Worm (Caenorhabditis elegans) whole organism, mixed stage, embryonic: ENCODE data around the gene ilys-5.
A peak's percentile ranks its signal among the peaks of the same experiment; 100 is the strongest.

Experiments used
- M03D4.4 ChIP-seq: sonication (generic microtip); optimal IDR thresholded peaks from 2 replicates; lab custom pipeline; 2017; ENCODE audit warnings: mild to moderate bottlenecking, missing genetic modification characterization, missing compliant biosample characterization
- blmp-1 ChIP-seq: fragments of 150-350 bp; optimal IDR thresholded peaks from 2 replicates; lab custom pipeline; 2014; ENCODE audit warnings: missing biosample characterization, missing genetic modification characterization
- ceh-39 ChIP-seq: fragments of 150-350 bp; optimal IDR thresholded peaks from 2 replicates; lab custom pipeline; 2014; ENCODE audit warnings: missing biosample characterization, missing genetic modification characterization
- ceh-43 ChIP-seq: fragments of 200-800 bp; sonication (Bioruptor generic); optimal IDR thresholded peaks from 2 replicates; lab custom pipeline; 2018; ENCODE audit warnings: mild to moderate bottlenecking, missing genetic modification characterization, moderate library complexity, missing compliant biosample characterization
- ceh-83 ChIP-seq: fragments of 200-800 bp; sonication (Bioruptor generic); optimal IDR thresholded peaks from 2 replicates; lab custom pipeline; 2018; ENCODE audit warnings: mild to moderate bottlenecking, missing genetic modification characterization, missing compliant biosample characterization
- ces-1 ChIP-seq: fragments of 150-350 bp; optimal IDR thresholded peaks from 2 replicates; lab custom pipeline; 2014; ENCODE audit warnings: missing biosample characterization, missing genetic modification reagents, missing genetic modification characterization
- cnd-1 ChIP-seq: fragments of 200-800 bp; sonication (Bioruptor generic); optimal IDR thresholded peaks from 2 replicates; lab custom pipeline; 2018; ENCODE audit warnings: mild to moderate bottlenecking, missing genetic modification characterization, missing compliant biosample characterization
- drap-1 ChIP-seq: fragments of 200-800 bp; sonication (Bioruptor generic); optimal IDR thresholded peaks from 3 replicates; lab custom pipeline; 2018; ENCODE audit warnings: mild to moderate bottlenecking, missing genetic modification characterization, missing compliant biosample characterization
- elt-1 ChIP-seq: sonication (generic microtip); optimal IDR thresholded peaks from 2 replicates; lab custom pipeline; 2017; ENCODE audit warnings: missing genetic modification characterization, mild to moderate bottlenecking, missing compliant biosample characterization, antibody characterized with exemption, moderate library complexity, borderline replicate concordance; ENCODE audit not compliant: insufficient read depth
- elt-3 ChIP-seq: fragments of 150-350 bp; optimal IDR thresholded peaks from 2 replicates; lab custom pipeline; 2014; ENCODE audit warnings: missing biosample characterization, missing genetic modification characterization
- flh-1 ChIP-seq: fragments of 200-800 bp; sonication (Bioruptor generic); optimal IDR thresholded peaks from 2 replicates; lab custom pipeline; 2018; ENCODE audit warnings: mild to moderate bottlenecking, missing genetic modification characterization, moderate library complexity, missing compliant biosample characterization
- ham-2 ChIP-seq: fragments of 200-800 bp; sonication (Bioruptor generic); optimal IDR thresholded peaks from 2 replicates; lab custom pipeline; 2018; ENCODE audit warnings: mild to moderate bottlenecking, missing genetic modification characterization, missing compliant biosample characterization
- hlh-1 ChIP-seq: fragments of 150-350 bp; optimal IDR thresholded peaks from 2 replicates; lab custom pipeline; 2014; ENCODE audit warnings: missing biosample characterization, missing genetic modification reagents, missing genetic modification characterization
- lin-32 ChIP-seq: fragments of 200-800 bp; sonication (Bioruptor generic); optimal IDR thresholded peaks from 2 replicates; lab custom pipeline; 2018; ENCODE audit warnings: mild to moderate bottlenecking, missing genetic modification characterization, missing compliant biosample characterization
- lsy-2 ChIP-seq: fragments of 150-350 bp; optimal IDR thresholded peaks from 2 replicates; lab custom pipeline; 2014; ENCODE audit warnings: missing biosample characterization, missing genetic modification characterization
- mab-5 ChIP-seq: fragments of 150-350 bp; optimal IDR thresholded peaks from 2 replicates; lab custom pipeline; 2014; ENCODE audit warnings: missing biosample characterization, missing genetic modification characterization
- mep-1 ChIP-seq: fragments of 150-350 bp; optimal IDR thresholded peaks from 2 replicates; lab custom pipeline; 2017; ENCODE audit warnings: missing biosample characterization, missing genetic modification reagents, missing genetic modification characterization, inconsistent platforms
- mls-2 ChIP-seq: sonication (generic microtip); optimal IDR thresholded peaks from 2 replicates; lab custom pipeline; 2016; ENCODE audit warnings: mild to moderate bottlenecking, missing genetic modification characterization, moderate library complexity, missing compliant biosample characterization
- nhr-12 ChIP-seq: fragments of 150-350 bp; optimal IDR thresholded peaks from 2 replicates; lab custom pipeline; 2014; ENCODE audit warnings: missing biosample characterization, missing genetic modification characterization
- nhr-2 ChIP-seq: fragments of 150-350 bp; optimal IDR thresholded peaks from 2 replicates; lab custom pipeline; 2014; ENCODE audit warnings: missing biosample characterization, missing genetic modification characterization
- nhr-237 ChIP-seq: fragments of 150-350 bp; optimal IDR thresholded peaks from 2 replicates; lab custom pipeline; 2014; ENCODE audit warnings: missing biosample characterization, missing genetic modification characterization
- nhr-76 ChIP-seq: sonication (generic microtip); optimal IDR thresholded peaks from 2 replicates; lab custom pipeline; 2017; ENCODE audit warnings: missing biosample characterization, missing genetic modification characterization
- snpc-4 ChIP-seq: fragments of 150-350 bp; optimal IDR thresholded peaks from 2 replicates; lab custom pipeline; 2014; ENCODE audit warnings: missing biosample characterization, missing genetic modification characterization
- sptf-1 ChIP-seq: sonication (generic microtip); optimal IDR thresholded peaks from 2 replicates; lab custom pipeline; 2017; ENCODE audit warnings: mild to moderate bottlenecking, missing genetic modification characterization, moderate library complexity, missing compliant biosample characterization
- tbx-8 ChIP-seq: fragments of 200-800 bp; sonication (Bioruptor generic); optimal IDR thresholded peaks from 2 replicates; lab custom pipeline; 2018; ENCODE audit warnings: mild to moderate bottlenecking, missing genetic modification characterization, moderate library complexity, missing compliant biosample characterization
- unc-120 ChIP-seq: sonication (generic microtip); optimal IDR thresholded peaks from 2 replicates; lab custom pipeline; 2017; ENCODE audit warnings: missing genetic modification characterization, missing compliant biosample characterization; ENCODE audit not compliant: poor library complexity, severe bottlenecking
- unc-39 ChIP-seq: fragments of 150-350 bp; optimal IDR thresholded peaks from 2 replicates; lab custom pipeline; 2014; ENCODE audit warnings: missing biosample characterization, missing genetic modification characterization
- unc-62 ChIP-seq: fragments of 150-350 bp; optimal IDR thresholded peaks from 2 replicates; lab custom pipeline; 2014; ENCODE audit warnings: missing biosample characterization, missing genetic modification reagents, missing genetic modification characterization

ilys-5 gene

ce11 chrX:6519946-6520345 lies 16.7 kb downstream of the ilys-5 start:
- no peak for TF ChIP-seq nhr-12
- TF ChIP-seq blmp-1 (tag; lab: Kevin White, UChicago), result peak; percentile 30
- no peak for TF ChIP-seq ceh-43
- TF ChIP-seq, all 35 proteins: peak for 1

- TF ChIP-seq snpc-4 (tag; lab: Kevin White, UChicago), result no peak
- no peak for TF ChIP-seq M03D4.4 (tag; lab: Kevin White, UChicago)
- no peak for TF ChIP-seq nhr-76 (tag; lab: Kevin White, UChicago)
- TF ChIP-seq hlh-1 (tag; lab: Kevin White, UChicago), result no peak
- TF ChIP-seq ceh-39 (tag; lab: Kevin White, UChicago), result no peak
- TF ChIP-seq flh-1 (GFP tag; lab: Kevin White, UChicago), result no peak
- no peak for TF ChIP-seq sptf-1 (tag; lab: Kevin White, UChicago)
- no peak for TF ChIP-seq lsy-2
- TF ChIP-seq unc-39 (tag; lab: Kevin White, UChicago), result no peak
- no peak for TF ChIP-seq elt-1 (tag; lab: Kevin White, UChicago)
- no peak for TF ChIP-seq mab-5 (tag; lab: Kevin White, UChicago)
- no peak for TF ChIP-seq ceh-43
- TF ChIP-seq mls-2 (tag; lab: Kevin White, UChicago), result no peak
- TF ChIP-seq ces-1 (GFP tag; lab: Kevin White, UChicago), result no peak
- TF ChIP-seq tbx-8 (GFP tag; lab: Kevin White, UChicago), result no peak
- TF ChIP-seq mep-1 (tag; lab: Kevin White, UChicago), result no peak
- no peak for TF ChIP-seq nhr-12
Measured at ce11 chrX:6519473-6519872, 17.2 kb downstream of the ilys-5 start.

ce11 chrX:6518537-6518936 lies 18.1 kb downstream of the ilys-5 start, which contains the start of gene ets-4:
ets-4 (plus strand) TSS chrX:6518883.
- TF ChIP-seq ceh-83 (GFP tag; lab: Kevin White, UChicago) (no peak), cnd-1 (no peak), unc-120 (no peak), snpc-4 (tag; lab: Kevin White, UChicago) (no peak), ceh-39 (tag; lab: Kevin White, UChicago) (no peak), elt-1 (tag; lab: Kevin White, UChicago) (no peak), ham-2 (GFP tag; lab: Kevin White, UChicago) (no peak), hlh-1 (tag; lab: Kevin White, UChicago) (no peak), nhr-76 (tag; lab: Kevin White, UChicago) (no peak), lin-32 (no peak), mep-1 (tag; lab: Kevin White, UChicago) (no peak), nhr-2 (tag; lab: Kevin White, UChicago) (no peak), nhr-237 (tag; lab: Kevin White, UChicago) (no peak), ces-1 (GFP tag; lab: Kevin White, UChicago) (no peak), blmp-1 (tag; lab: Kevin White, UChicago) (no peak), elt-3 (tag; lab: Kevin White, UChicago) (no peak)

- no peak for TF ChIP-seq flh-1 (GFP tag; lab: Kevin White, UChicago)
- TF ChIP-seq nhr-237 (tag; lab: Kevin White, UChicago), result no peak
- no peak for TF ChIP-seq elt-1 (tag; lab: Kevin White, UChicago)
- TF ChIP-seq elt-3 (tag; lab: Kevin White, UChicago), result no peak
- TF ChIP-seq nhr-12, result no peak
- TF ChIP-seq cnd-1, result no peak
- TF ChIP-seq mep-1 (tag; lab: Kevin White, UChicago), result no peak
- no peak for TF ChIP-seq drap-1 (GFP tag; lab: Kevin White, UChicago)
- no peak for TF ChIP-seq unc-62 (GFP tag; lab: Kevin White, UChicago)
- TF ChIP-seq sptf-1 (tag; lab: Kevin White, UChicago), result no peak
Measured at ce11 chrX:6517025-6517770, 19.4 kb downstream of the ilys-5 start.

- peak; percentile 61 for TF ChIP-seq ham-2 (GFP tag; lab: Kevin White, UChicago)
- no peak for TF ChIP-seq cnd-1
- no peak for TF ChIP-seq ceh-83 (GFP tag; lab: Kevin White, UChicago)
- peak; percentile 90 for TF ChIP-seq blmp-1 (tag; lab: Kevin White, UChicago)
- no peak for TF ChIP-seq flh-1 (GFP tag; lab: Kevin White, UChicago)
- TF ChIP-seq ceh-39 (tag; lab: Kevin White, UChicago), result no peak
- TF ChIP-seq mep-1 (tag; lab: Kevin White, UChicago), result no peak
- TF ChIP-seq unc-62 (GFP tag; lab: Kevin White, UChicago), result no peak
- TF ChIP-seq ces-1 (GFP tag; lab: Kevin White, UChicago), result no peak
- TF ChIP-seq nhr-237 (tag; lab: Kevin White, UChicago), result no peak
Measured at ce11 chrX:6515267-6515666, 21.4 kb downstream of the ilys-5 start.
